Worm (Caenorhabditis elegans) whole organism, midembryonic: ENCODE data around the gene scd-1.

Experiments used
- T22C8.4 ChIP-seq: fragments of 200-800 bp; sonication (Bioruptor generic); IDR thresholded peaks from 2 replicates; pipeline ENCODE4 v1.3.6; 2022; ENCODE audit warnings: missing genetic modification characterization, missing compliant biosample characterization
- cog-1 ChIP-seq: sonication (generic microtip); optimal IDR thresholded peaks from 2 replicates; lab custom pipeline; 2016; ENCODE audit warnings: missing genetic modification characterization, missing compliant biosample characterization
- flt-1 ChIP-seq: fragments of 200-800 bp; sonication (Bioruptor generic); IDR thresholded peaks from 2 replicates; pipeline ENCODE4 v1.3.6; 2022; ENCODE audit warnings: missing genetic modification characterization, missing compliant biosample characterization
- klf-2 ChIP-seq: fragments of 200-800 bp; sonication (Bioruptor generic); conservative IDR thresholded peaks from 2 replicates; pipeline ENCODE4 v1.3.6; 2022; ENCODE audit warnings: missing genetic modification reagents, missing genetic modification characterization, missing compliant biosample characterization
- med-1 ChIP-seq: sonication (generic microtip); optimal IDR thresholded peaks from 2 replicates; lab custom pipeline; 2017; ENCODE audit warnings: missing genetic modification characterization, mild to moderate bottlenecking, missing compliant biosample characterization, antibody characterized with exemption, missing genetic modification reagents; ENCODE audit not compliant: insufficient read depth
- ref-1 ChIP-seq: fragments of 200-800 bp; sonication (Bioruptor generic); conservative IDR thresholded peaks from 2 replicates; pipeline ENCODE4 v1.3.6; 2022; ENCODE audit warnings: missing genetic modification reagents, missing genetic modification characterization, missing compliant biosample characterization
- tab-1 ChIP-seq: fragments of 200-800 bp; sonication (Bioruptor generic); IDR thresholded peaks from 2 replicates; pipeline ENCODE4 v1.3.6; 2022; ENCODE audit warnings: missing genetic modification characterization, missing compliant biosample characterization
- ztf-23 ChIP-seq: fragments of 200-800 bp; sonication (Bioruptor generic); IDR thresholded peaks from 2 replicates; pipeline ENCODE4 v1.3.6; 2022; ENCODE audit warnings: missing genetic modification reagents, missing genetic modification characterization, missing compliant biosample characterization
- ztf-29 ChIP-seq: fragments of 200-800 bp; sonication (Bioruptor generic); IDR thresholded peaks from 2 replicates; pipeline ENCODE4 v1.3.6; 2022; ENCODE audit warnings: missing genetic modification reagents, missing genetic modification characterization, missing compliant biosample characterization

scd-1 gene

ce11 chrX:12532405-12532804, 6.8 kb upstream of the scd-1 start:
- TF ChIP-seq ztf-29, result no peak
- TF ChIP-seq T22C8.4 (GFP tag; lab: Robert Waterston, UW), result no peak
- TF ChIP-seq flt-1, result no peak
- TF ChIP-seq med-1, result no peak
- no peak for TF ChIP-seq cog-1 (tag; lab: Kevin White, UChicago)
- TF ChIP-seq ref-1 (GFP tag; lab: Robert Waterston, UW), result no peak
- TF ChIP-seq ztf-23 (GFP tag; lab: Robert Waterston, UW), result no peak
- no peak for TF ChIP-seq tab-1
- TF ChIP-seq klf-2 (GFP tag; lab: Robert Waterston, UW), result no peak

ce11 chrX:12524514-12524913, 1.1 kb downstream of the scd-1 start:
- TF ChIP-seq tab-1 (no peak), klf-2 (GFP tag; lab: Robert Waterston, UW) (no peak), ref-1 (GFP tag; lab: Robert Waterston, UW) (no peak), ztf-29 (no peak)

- TF ChIP-seq med-1 (no peak), tab-1 (no peak), flt-1 (no peak), ztf-29 (no peak), ref-1 (GFP tag; lab: Robert Waterston, UW) (no peak), cog-1 (tag; lab: Kevin White, UChicago) (no peak), ztf-23 (GFP tag; lab: Robert Waterston, UW) (no peak), klf-2 (GFP tag; lab: Robert Waterston, UW) (no peak), T22C8.4 (GFP tag; lab: Robert Waterston, UW) (no peak)
Measured at ce11 chrX:12523071-12523483, 2.5 kb downstream of the scd-1 start.

- no peak for TF ChIP-seq cog-1 (tag; lab: Kevin White, UChicago)
- no peak for TF ChIP-seq ztf-29
- no peak for TF ChIP-seq ztf-23 (GFP tag; lab: Robert Waterston, UW)
- TF ChIP-seq ref-1 (GFP tag; lab: Robert Waterston, UW), result no peak
- no peak for TF ChIP-seq tab-1
- TF ChIP-seq T22C8.4 (GFP tag; lab: Robert Waterston, UW), result no peak
- TF ChIP-seq med-1, result no peak
- TF ChIP-seq flt-1, result no peak
- no peak for TF ChIP-seq klf-2 (GFP tag; lab: Robert Waterston, UW)
Measured at ce11 chrX:12518982-12519381, 6.6 kb downstream of the scd-1 start.

ce11 chrX:12518469-12518868, 7.1 kb downstream of the scd-1 start:
- TF ChIP-seq ztf-23 (GFP tag; lab: Robert Waterston, UW) (no peak), flt-1 (no peak), ztf-29 (no peak), cog-1 (tag; lab: Kevin White, UChicago) (no peak), ref-1 (GFP tag; lab: Robert Waterston, UW) (no peak), tab-1 (no peak), T22C8.4 (GFP tag; lab: Robert Waterston, UW) (no peak), klf-2 (GFP tag; lab: Robert Waterston, UW) (no peak), med-1 (no peak)

- TF ChIP-seq ztf-23 (GFP tag; lab: Robert Waterston, UW) (no peak), flt-1 (no peak), med-1 (no peak), ref-1 (GFP tag; lab: Robert Waterston, UW) (no peak)
Measured at ce11 chrX:12517886-12518285, 7.7 kb downstream of the scd-1 start.

DNA sequence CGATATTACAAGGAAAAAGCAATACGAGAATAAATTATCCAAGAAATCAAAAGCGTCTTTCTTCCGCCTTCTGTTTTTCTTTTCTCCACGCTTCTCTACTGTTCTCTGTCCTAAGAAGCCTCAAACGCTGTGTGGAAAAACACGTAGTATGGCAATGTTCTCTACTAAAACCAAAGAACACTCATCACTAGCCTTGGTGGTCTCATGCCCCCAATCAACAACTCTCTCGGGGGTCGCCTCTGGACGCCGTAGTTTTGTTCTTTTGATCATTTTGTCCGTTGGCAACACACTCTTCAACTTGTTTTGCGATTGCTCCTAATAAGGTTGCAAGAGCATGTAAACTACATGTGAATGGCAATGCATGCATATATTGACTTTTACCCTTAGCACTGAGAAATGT, 8.3 kb downstream of the scd-1 start:
- no peak for TF ChIP-seq cog-1 (tag; lab: Kevin White, UChicago)
- TF ChIP-seq klf-2 (GFP tag; lab: Robert Waterston, UW), result no peak
- no peak for TF ChIP-seq med-1
- no peak for TF ChIP-seq ref-1 (GFP tag; lab: Robert Waterston, UW)
- no peak for TF ChIP-seq ztf-29
- no peak for TF ChIP-seq flt-1
- no peak for TF ChIP-seq ztf-23 (GFP tag; lab: Robert Waterston, UW)
- TF ChIP-seq tab-1, result no peak

- TF ChIP-seq tab-1, result no peak
- TF ChIP-seq klf-2 (GFP tag; lab: Robert Waterston, UW), result no peak
- no peak for TF ChIP-seq med-1
Measured at ce11 chrX:12516482-12516826, 9.1 kb downstream of the scd-1 start.

- TF ChIP-seq cog-1 (tag; lab: Kevin White, UChicago) (no peak), ref-1 (GFP tag; lab: Robert Waterston, UW) (no peak), klf-2 (GFP tag; lab: Robert Waterston, UW) (no peak), ztf-23 (GFP tag; lab: Robert Waterston, UW) (no peak), med-1 (no peak), flt-1 (no peak), tab-1 (no peak), T22C8.4 (GFP tag; lab: Robert Waterston, UW) (no peak), ztf-29 (no peak)
Measured at ce11 chrX:12515596-12516481, 9.8 kb downstream of the scd-1 start.

DNA sequence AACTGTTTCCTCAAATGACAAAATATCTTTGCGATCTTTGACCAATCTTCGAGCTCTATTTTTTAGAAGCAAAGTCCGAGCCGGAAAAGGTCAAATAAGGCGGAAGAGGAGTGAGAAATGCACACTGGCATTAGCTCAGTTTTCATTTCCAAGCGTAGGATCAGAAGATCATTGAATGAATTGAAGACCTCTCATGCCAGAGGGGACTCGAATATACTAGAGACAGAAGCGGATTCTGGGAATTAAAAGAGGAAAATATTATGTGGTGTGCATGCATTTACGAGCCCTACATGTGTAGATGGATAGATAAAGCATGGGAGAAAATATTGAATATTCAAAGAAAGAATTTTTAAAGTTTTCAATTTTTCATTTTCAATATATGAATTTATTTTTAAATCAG, 12.2 kb downstream of the scd-1 start:
- TF ChIP-seq flt-1 (no peak), T22C8.4 (GFP tag; lab: Robert Waterston, UW) (no peak), klf-2 (GFP tag; lab: Robert Waterston, UW) (no peak), cog-1 (tag; lab: Kevin White, UChicago) (no peak), ztf-29 (no peak), tab-1 (no peak), ztf-23 (GFP tag; lab: Robert Waterston, UW) (no peak), med-1 (no peak), ref-1 (GFP tag; lab: Robert Waterston, UW) (no peak)
